Fruit fly (Drosophila melanogaster) whole organism, embryonic: ENCODE measurements around the gene Xe7.

Experiments used
- B-H1 ChIP-seq: fragments of 200-800 bp; sonication (Bioruptor generic); IDR thresholded peaks from 3 replicates; pipeline ENCODE4 v1.3.6; 2022; ENCODE audit warnings: missing biosample characterization, missing genetic modification characterization
- BtbVII ChIP-seq: fragments of 200-800 bp; sonication (Bioruptor generic); optimal IDR thresholded peaks from 3 replicates; lab custom pipeline; 2017; ENCODE audit warnings: missing biosample characterization, mild to moderate bottlenecking, missing genetic modification characterization
- CG10959 ChIP-seq: fragments of 200-800 bp; sonication (Bioruptor generic); IDR thresholded peaks from 2 replicates; pipeline ENCODE4 v1.3.6; 2022; ENCODE audit warnings: missing biosample characterization, missing genetic modification characterization
- CG12104 ChIP-seq: fragments of 200-800 bp; sonication (Bioruptor generic); optimal IDR thresholded peaks from 3 replicates; lab custom pipeline; 2016; ENCODE audit warnings: missing biosample characterization, missing genetic modification characterization
- CG1233 ChIP-seq: fragments of 200-800 bp; sonication (Bioruptor generic); optimal IDR thresholded peaks from 4 replicates; lab custom pipeline; 2018; ENCODE audit warnings: missing biosample characterization, mild to moderate bottlenecking, missing genetic modification characterization
- CG15601 ChIP-seq: fragments of 200-800 bp; sonication (Bioruptor generic); optimal IDR thresholded peaks from 3 replicates; lab custom pipeline; 2019; ENCODE audit warnings: missing biosample characterization, mild to moderate bottlenecking, missing genetic modification characterization, moderate library complexity
- CG16779 ChIP-seq: fragments of 200-800 bp; sonication (Bioruptor generic); IDR thresholded peaks from 2 replicates; pipeline ENCODE4 v1.3.6; 2022; ENCODE audit warnings: missing biosample characterization, missing genetic modification characterization
- CG1792 ChIP-seq: fragments of 200-800 bp; sonication (Bioruptor generic); optimal IDR thresholded peaks from 2 replicates; lab custom pipeline; 2016; ENCODE audit warnings: missing biosample characterization, missing genetic modification characterization
- CG31224 ChIP-seq: fragments of 200-800 bp; sonication (Bioruptor generic); IDR thresholded peaks from 2 replicates; pipeline ENCODE4 v1.3.6; 2022; ENCODE audit warnings: missing biosample characterization, missing genetic modification characterization
- CG3838 ChIP-seq: fragments of 200-800 bp; sonication (Bioruptor generic); optimal IDR thresholded peaks from 3 replicates; lab custom pipeline; 2016; ENCODE audit warnings: missing biosample characterization, missing genetic modification characterization
- CG3995 ChIP-seq: fragments of 200-800 bp; sonication (Bioruptor generic); optimal IDR thresholded peaks from 3 replicates; lab custom pipeline; 2016; ENCODE audit warnings: missing biosample characterization, missing genetic modification characterization
- CG7271 ChIP-seq: fragments of 200-800 bp; sonication (Bioruptor generic); optimal IDR thresholded peaks from 2 replicates; lab custom pipeline; 2018; ENCODE audit warnings: missing biosample characterization, mild to moderate bottlenecking, missing genetic modification characterization, moderate library complexity
- CG7556 ChIP-seq: fragments of 200-800 bp; sonication (Bioruptor generic); optimal IDR thresholded peaks from 2 replicates; lab custom pipeline; 2017; ENCODE audit warnings: missing biosample characterization, mild to moderate bottlenecking, missing genetic modification characterization
- D ChIP-seq, 2 experiments: fragments of 200-800 bp in 1 of 2; fragments of >200 bp in 1 of 2; sonication (Bioruptor generic) in 1 of 2; optimal IDR thresholded peaks; 2 replicates in 1 of 2; 3 replicates in 1 of 2; lab custom pipeline; 2017; ENCODE audit warnings: mild to moderate bottlenecking in 1 of 2, missing biosample characterization in 1 of 2, missing genetic modification characterization in 1 of 2, missing genetic modification reagents in 1 of 2
- E2f1 ChIP-seq: fragments of 200-800 bp; sonication (Bioruptor generic); IDR thresholded peaks from 2 replicates; pipeline ENCODE4 v1.3.6; 2022; ENCODE audit warnings: missing biosample characterization, missing genetic modification characterization
- Eip74EF ChIP-seq, 2 experiments: fragments of 200-800 bp in 1 of 2; fragments of >200 bp in 1 of 2; sonication (Bioruptor generic) in 1 of 2; optimal IDR thresholded peaks; 2 replicates each; lab custom pipeline; 2017 to 2019; ENCODE audit warnings: missing biosample characterization in 2 of 2, missing genetic modification characterization in 2 of 2, mild to moderate bottlenecking in 1 of 2, moderate library complexity in 1 of 2
- HLHmδ ChIP-seq: fragments of 200-800 bp; sonication (Bioruptor generic); optimal IDR thresholded peaks from 2 replicates; lab custom pipeline; 2018; ENCODE audit warnings: missing biosample characterization, mild to moderate bottlenecking, missing genetic modification characterization, moderate library complexity
- Hey ChIP-seq: fragments of 200-800 bp; sonication (Bioruptor generic); optimal IDR thresholded peaks from 3 replicates; lab custom pipeline; 2018; ENCODE audit warnings: missing biosample characterization, mild to moderate bottlenecking, missing genetic modification characterization
- Hr78 ChIP-seq, 2 experiments: fragments of 200-800 bp in 1 of 2; fragments of >200 bp in 1 of 2; sonication (Bioruptor generic) in 1 of 2; optimal IDR thresholded peaks; 2 replicates each; lab custom pipeline; 2017 to 2019; ENCODE audit warnings: missing biosample characterization in 2 of 2, missing genetic modification characterization in 2 of 2, mild to moderate bottlenecking in 1 of 2, moderate library complexity in 1 of 2
- Hsf ChIP-seq: fragments of 200-800 bp; sonication (Bioruptor generic); optimal IDR thresholded peaks from 3 replicates; lab custom pipeline; 2016; ENCODE audit warnings: missing biosample characterization, missing genetic modification characterization
- Kr ChIP-seq: fragments of 200-800 bp; sonication (Bioruptor generic); optimal IDR thresholded peaks from 2 replicates; lab custom pipeline; 2017; ENCODE audit warnings: missing biosample characterization, mild to moderate bottlenecking, missing genetic modification characterization
- MTF-1 ChIP-seq: fragments of 200-800 bp; sonication (Bioruptor generic); optimal IDR thresholded peaks from 2 replicates; lab custom pipeline; 2018; ENCODE audit warnings: missing biosample characterization, mild to moderate bottlenecking, missing genetic modification characterization, borderline replicate concordance
- NC2β ChIP-seq: fragments of 200-800 bp; sonication (Bioruptor generic); optimal IDR thresholded peaks from 2 replicates; lab custom pipeline; 2016; ENCODE audit warnings: missing biosample characterization, missing genetic modification characterization
- Nf-YC ChIP-seq: fragments of 200-800 bp; optimal IDR thresholded peaks from 3 replicates; lab custom pipeline; 2019; ENCODE audit warnings: missing biosample characterization, mild to moderate bottlenecking, missing genetic modification characterization, moderate library complexity
- Pdp1 ChIP-seq, 2 experiments: fragments of 200-800 bp; sonication (Bioruptor generic); optimal IDR thresholded peaks; 3 replicates each; lab custom pipeline; 2016; ENCODE audit warnings: missing biosample characterization in 2 of 2, missing genetic modification characterization in 2 of 2, mild to moderate bottlenecking in 1 of 2, moderate library complexity in 1 of 2
- Rfx ChIP-seq: fragments of 200-800 bp; sonication (Bioruptor generic); IDR thresholded peaks from 2 replicates; pipeline ENCODE4 v1.3.6; 2022; ENCODE audit warnings: missing biosample characterization, missing genetic modification characterization
- Sox102F ChIP-seq: fragments of 200-800 bp; sonication (Bioruptor generic); optimal IDR thresholded peaks from 2 replicates; lab custom pipeline; 2018; ENCODE audit warnings: missing biosample characterization, mild to moderate bottlenecking, missing genetic modification characterization, moderate library complexity
- bsh ChIP-seq, 2 experiments: fragments of 200-800 bp; sonication (Bioruptor generic); optimal IDR thresholded peaks; 2 replicates each; lab custom pipeline; 2017 to 2018; ENCODE audit warnings: mild to moderate bottlenecking in 2 of 2, missing biosample characterization in 2 of 2, missing genetic modification characterization in 2 of 2, moderate library complexity in 1 of 2
- cad ChIP-seq: fragments of >200 bp; optimal IDR thresholded peaks from 2 replicates; lab custom pipeline; 2017; ENCODE audit warnings: missing biosample characterization, missing genetic modification characterization
- cg ChIP-seq: fragments of 200-800 bp; sonication (Bioruptor generic); optimal IDR thresholded peaks from 3 replicates; lab custom pipeline; 2019; ENCODE audit warnings: missing biosample characterization, mild to moderate bottlenecking, missing genetic modification characterization, moderate library complexity
- exex ChIP-seq: fragments of 200-800 bp; sonication (Bioruptor generic); optimal IDR thresholded peaks from 4 replicates; lab custom pipeline; 2018; ENCODE audit warnings: missing biosample characterization, mild to moderate bottlenecking, missing genetic modification characterization, moderate library complexity
- hbn ChIP-seq: fragments of 200-800 bp; sonication (Bioruptor generic); IDR thresholded peaks from 2 replicates; pipeline ENCODE4 v1.3.6; 2022; ENCODE audit warnings: missing biosample characterization, missing genetic modification characterization; ENCODE audit not compliant: partially characterized antibody
- inv ChIP-seq: fragments of 200-800 bp; sonication (Bioruptor generic); IDR thresholded peaks from 2 replicates; pipeline ENCODE4 v1.3.6; 2022; ENCODE audit warnings: missing biosample characterization, missing genetic modification characterization; ENCODE audit not compliant: partially characterized antibody
- lab ChIP-seq: fragments of 200-800 bp; sonication (Bioruptor generic); optimal IDR thresholded peaks from 3 replicates; lab custom pipeline; 2017; ENCODE audit warnings: missing biosample characterization, missing genetic modification characterization, mild to moderate bottlenecking, moderate library complexity, missing genetic modification reagents
- maf-S ChIP-seq: fragments of 200-800 bp; sonication (Bioruptor generic); optimal IDR thresholded peaks from 2 replicates; lab custom pipeline; 2016; ENCODE audit warnings: missing biosample characterization, missing genetic modification characterization
- mam ChIP-seq: fragments of 200-800 bp; sonication (Bioruptor generic); optimal IDR thresholded peaks from 3 replicates; lab custom pipeline; 2016; ENCODE audit warnings: missing biosample characterization, missing genetic modification characterization
- mirr ChIP-seq: fragments of 200-800 bp; sonication (Bioruptor generic); optimal IDR thresholded peaks from 3 replicates; lab custom pipeline; 2018; ENCODE audit warnings: missing biosample characterization, mild to moderate bottlenecking, missing genetic modification characterization
- nerfin-1 ChIP-seq: fragments of 200-800 bp; sonication (Bioruptor generic); optimal IDR thresholded peaks from 3 replicates; lab custom pipeline; 2019; ENCODE audit warnings: missing biosample characterization, mild to moderate bottlenecking, missing genetic modification characterization, moderate library complexity
- pzg ChIP-seq: fragments of 200-800 bp; sonication (Bioruptor generic); optimal IDR thresholded peaks from 3 replicates; lab custom pipeline; 2018; ENCODE audit warnings: missing biosample characterization, mild to moderate bottlenecking, missing genetic modification characterization, moderate library complexity
- sd ChIP-seq: fragments of 200-800 bp; sonication (Bioruptor generic); optimal IDR thresholded peaks from 3 replicates; lab custom pipeline; 2018; ENCODE audit warnings: missing biosample characterization, mild to moderate bottlenecking, missing genetic modification characterization, moderate library complexity
- sens ChIP-seq: fragments of 200-800 bp; sonication (Bioruptor generic); peaks from one replicate; lab custom pipeline; 2016; ENCODE audit warnings: missing biosample characterization, missing genetic modification characterization
- slou ChIP-seq: fragments of 200-800 bp; sonication (Bioruptor generic); optimal IDR thresholded peaks from 3 replicates; lab custom pipeline; 2016; ENCODE audit warnings: missing biosample characterization, missing genetic modification characterization
- sug ChIP-seq: fragments of 200-800 bp; optimal IDR thresholded peaks from 2 replicates; lab custom pipeline; 2019; ENCODE audit warnings: missing biosample characterization, mild to moderate bottlenecking, missing genetic modification characterization, moderate library complexity
- tll ChIP-seq, 2 experiments: fragments of 200-800 bp in 1 of 2; fragments of >200 bp in 1 of 2; sonication (Bioruptor generic) in 1 of 2; optimal IDR thresholded peaks; 2 replicates each; lab custom pipeline; 2017 to 2019; ENCODE audit warnings: missing biosample characterization in 2 of 2, missing genetic modification characterization in 2 of 2, mild to moderate bottlenecking in 1 of 2, moderate library complexity in 1 of 2
- tup ChIP-seq: fragments of 200-800 bp; sonication (Bioruptor generic); optimal IDR thresholded peaks from 2 replicates; lab custom pipeline; 2016; ENCODE audit warnings: missing biosample characterization, mild to moderate bottlenecking, missing genetic modification characterization, moderate library complexity
- twi ChIP-seq: fragments of 200-800 bp; optimal IDR thresholded peaks from 2 replicates; lab custom pipeline; 2019; ENCODE audit warnings: missing biosample characterization, mild to moderate bottlenecking, missing genetic modification characterization, moderate library complexity
- zen2 ChIP-seq: fragments of 200-800 bp; sonication (Bioruptor generic); IDR thresholded peaks from 3 replicates; pipeline ENCODE4 v1.3.6; 2022; ENCODE audit warnings: missing biosample characterization, missing genetic modification characterization; ENCODE audit not compliant: partially characterized antibody

Xe7 gene

DNA sequence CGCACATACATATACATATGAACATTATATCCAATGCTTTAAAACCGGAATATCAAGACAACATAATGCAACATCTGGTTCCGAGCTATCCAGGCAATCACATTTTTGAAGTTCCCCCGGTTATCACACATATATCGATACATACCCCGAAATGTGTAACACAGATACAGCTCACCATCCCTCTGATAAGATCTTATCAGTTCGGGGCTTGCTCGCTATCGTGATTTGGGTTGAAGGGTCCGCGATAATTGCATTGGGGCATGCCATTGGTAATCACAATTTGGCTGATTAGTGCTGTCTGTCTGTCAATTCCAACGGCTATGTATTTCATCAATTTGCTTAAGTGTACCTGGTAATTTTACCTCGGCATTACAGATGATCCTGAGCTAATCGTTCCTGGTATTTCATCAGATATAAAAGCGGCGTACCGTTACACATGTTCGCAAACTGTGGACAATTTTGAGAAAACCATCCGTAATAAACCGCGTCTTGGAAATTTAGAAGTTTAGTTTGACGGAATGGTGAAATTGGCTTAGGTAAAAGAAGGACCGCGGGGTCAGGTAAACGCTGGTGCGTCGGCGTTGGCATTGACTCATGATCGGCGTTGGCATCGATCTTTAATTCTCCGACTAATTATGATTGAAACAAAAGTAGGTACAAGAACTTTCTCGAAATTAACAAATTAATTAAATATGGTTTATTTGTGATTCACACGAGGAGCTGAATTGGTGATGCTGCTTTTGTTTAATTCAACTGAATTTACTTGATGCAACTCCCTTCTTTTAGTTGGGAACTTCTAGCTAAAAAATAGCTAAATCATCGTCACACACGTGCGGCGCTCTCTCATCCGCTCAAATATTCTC is 2.9 kb upstream of the Xe7 start (continued):
- TF ChIP-seq sug (tag; lab: Kevin White, UChicago) (peak; percentile 10), zen2 (GFP tag; lab: Robert Waterston, UW) (no peak), CG16779 (GFP tag; lab: Robert Waterston, UW) (no peak), exex (tag; lab: Kevin White, UChicago) (peak; percentile 63), nerfin-1 (tag; lab: Kevin White, UChicago) (peak; percentile 5), cad (no peak), CG15601 (tag; lab: Kevin White, UChicago) (no peak), Kr (GFP tag; lab: Kevin White, UChicago) (no peak), NC2β (GFP tag; lab: Kevin White, UChicago) (no peak), BtbVII (GFP tag; lab: Kevin White, UChicago) (no peak), D (optimal IDR thresholded peaks at IDR 0.05; lab: Kevin White, UChicago) (no peak), D (GFP tag; optimal IDR thresholded peaks at IDR 0.05; lab: Kevin White, UChicago) (no peak), CG10959 (GFP tag; lab: Robert Waterston, UW) (no peak), Nf-YC (no peak), twi (peak; percentile 74), HLHmδ (GFP tag; lab: Kevin White, UChicago) (no peak), E2f1 (GFP tag; lab: Robert Waterston, UW) (no peak), lab (GFP tag; lab: Kevin White, UChicago) (peak; percentile 2), mam (GFP tag; lab: Kevin White, UChicago) (no peak), sd (tag; lab: Kevin White, UChicago) (peak; percentile 59), tup (GFP tag; lab: Kevin White, UChicago) (no peak), hbn (GFP tag; lab: Robert Waterston, UW) (0 out of 2 replicates have a peak, but pooled peaks have one; percentile 24), tll (GFP tag; optimal IDR thresholded peaks at IDR 0.05; lab: Kevin White, UChicago) (peak in 1 of 2 experiments; percentile 14), inv (GFP tag; lab: Robert Waterston, UW) (no peak), Sox102F (GFP tag; lab: Kevin White, UChicago) (no peak), bsh (GFP tag; optimal IDR thresholded peaks at IDR 0.05; lab: Kevin White, UChicago) (no peak), Eip74EF (GFP tag; optimal IDR thresholded peaks at IDR 0.05; lab: Kevin White, UChicago) (no peak), CG12104 (no peak), mirr (GFP tag; lab: Kevin White, UChicago) (peak; percentile 79)

dm6 chr3R:5671265-5671663 is 2.1 kb upstream of the Xe7 start:
- TF ChIP-seq CG31224 (GFP tag; lab: Robert Waterston, UW) (no peak), mam (GFP tag; lab: Kevin White, UChicago) (no peak), Rfx (no peak), maf-S (GFP tag; lab: Kevin White, UChicago) (no peak), pzg (GFP tag; lab: Kevin White, UChicago) (no peak), Pdp1 (GFP tag; optimal IDR thresholded peaks at IDR 0.05; lab: Kevin White, UChicago) (peak in 1 of 2 experiments; percentile 41), Hsf (GFP tag; lab: Kevin White, UChicago) (no peak), B-H1 (GFP tag; lab: Robert Waterston, UW) (no peak), Hr78 (GFP tag; optimal IDR thresholded peaks at IDR 0.05; lab: Kevin White, UChicago) (no peak), Hey (tag; lab: Kevin White, UChicago) (no peak), CG1792 (no peak), CG7556 (GFP tag; lab: Kevin White, UChicago) (no peak), cg (GFP tag; lab: Kevin White, UChicago) (peak; percentile 22), CG3838 (GFP tag; lab: Kevin White, UChicago) (no peak), CG1233 (GFP tag; lab: Kevin White, UChicago) (no peak), CG7271 (no peak), sens (peak; percentile 24), MTF-1 (GFP tag; lab: Kevin White, UChicago) (no peak), slou (GFP tag; lab: Kevin White, UChicago) (no peak), CG3995 (GFP tag; lab: Kevin White, UChicago) (no peak)
